Worm (Caenorhabditis elegans) whole organism, late embryonic: Measurements from ENCODE around the gene tbx-33.

Experiments used
- C08G9.2 ChIP-seq: sonication (generic microtip); optimal IDR thresholded peaks from 2 replicates; lab custom pipeline; 2016; ENCODE audit warnings: mild to moderate bottlenecking, missing genetic modification characterization, moderate library complexity, missing compliant biosample characterization
- ceh-14 ChIP-seq: sonication (generic microtip); optimal IDR thresholded peaks from 2 replicates; lab custom pipeline; 2016; ENCODE audit warnings: missing genotype, missing genetic modification characterization, missing compliant biosample characterization
- ceh-22 ChIP-seq: sonication (generic microtip); optimal IDR thresholded peaks from 2 replicates; lab custom pipeline; 2017; ENCODE audit warnings: missing biosample characterization, missing genetic modification characterization
- lin-11 ChIP-seq: fragments of 200-800 bp; sonication (Bioruptor generic); optimal IDR thresholded peaks from 2 replicates; lab custom pipeline; 2018; ENCODE audit warnings: mild to moderate bottlenecking, missing genetic modification characterization, missing compliant biosample characterization
- nhr-11 ChIP-seq: fragments of 150-350 bp; optimal IDR thresholded peaks from 2 replicates; lab custom pipeline; 2014; ENCODE audit warnings: missing biosample characterization, missing genetic modification characterization
- pax-1 ChIP-seq: fragments of 150-350 bp; optimal IDR thresholded peaks from 2 replicates; lab custom pipeline; 2014; ENCODE audit warnings: missing biosample characterization, missing genetic modification characterization
- tbx-2 ChIP-seq: sonication (generic microtip); optimal IDR thresholded peaks from 2 replicates; lab custom pipeline; 2016; ENCODE audit warnings: missing genetic modification characterization, missing compliant biosample characterization

ce11 chrIII:11666819-11667218 lies 30.2 kb upstream of the tbx-33 start:
- TF ChIP-seq lin-11 (tag; lab: Kevin White, UChicago) (no peak), nhr-11 (tag; lab: Kevin White, UChicago) (no peak), ceh-14 (tag; lab: Kevin White, UChicago) (no peak), pax-1 (tag; lab: Kevin White, UChicago) (no peak), tbx-2 (tag; lab: Kevin White, UChicago) (no peak), ceh-22 (tag; lab: Kevin White, UChicago) (no peak), C08G9.2 (no peak)
